Fruit fly (Drosophila melanogaster) whole organism, prepupa: ENCODE results near the gene CG32590.

Experiments
- CG34406 ChIP-seq: fragments of 200-800 bp; sonication (Bioruptor generic); optimal IDR thresholded peaks from 3 replicates; lab custom pipeline; 2016; ENCODE audit warnings: missing biosample characterization, missing genetic modification characterization
- CG3919 ChIP-seq: fragments of 200-800 bp; sonication (Bioruptor generic); optimal IDR thresholded peaks from 3 replicates; lab custom pipeline; 2016; ENCODE audit warnings: missing biosample characterization, missing genetic modification characterization
- Hr39 ChIP-seq: fragments of 200-800 bp; sonication (Bioruptor generic); optimal IDR thresholded peaks from 2 replicates; lab custom pipeline; 2016; ENCODE audit warnings: missing biosample characterization, missing genetic modification characterization
- dsx ChIP-seq: fragments of 200-800 bp; optimal IDR thresholded peaks from 3 replicates; lab custom pipeline; 2019; ENCODE audit warnings: missing biosample characterization, mild to moderate bottlenecking, missing genetic modification characterization, moderate library complexity; ENCODE audit not compliant: poor library complexity, severe bottlenecking

DNA sequence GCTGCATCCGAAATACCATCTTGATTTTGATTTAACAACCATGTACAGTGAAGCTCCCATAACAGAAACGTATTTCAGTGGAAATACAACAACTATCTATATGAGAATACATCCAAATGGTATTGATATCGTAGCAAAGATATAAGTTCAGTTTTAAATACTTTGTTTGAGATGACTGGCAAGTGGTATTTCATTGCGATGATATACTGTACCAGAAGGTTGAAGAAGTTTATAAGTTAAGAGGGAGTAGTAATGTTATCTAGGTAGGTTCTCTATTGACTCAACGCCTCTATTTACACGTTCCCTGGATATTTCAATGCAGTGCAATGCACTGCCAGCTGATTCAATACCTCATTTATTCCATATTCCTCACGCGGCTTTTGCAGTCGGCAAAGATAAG lies 33.3 kb downstream of the CG32590 start:
- TF ChIP-seq CG34406 (GFP tag; lab: Kevin White, UChicago) (no peak), dsx (GFP tag; lab: Kevin White, UChicago) (no peak), CG3919 (GFP tag; lab: Kevin White, UChicago) (no peak), Hr39 (GFP tag; lab: Kevin White, UChicago) (no peak)
